Worm (Caenorhabditis elegans) whole organism, young adult: ENCODE results near the gene aps-1.

Experiments
- B0336.3 ChIP-seq: fragments of 200-800 bp; sonication (Bioruptor generic); IDR thresholded peaks from 2 replicates; pipeline ENCODE4 v1.3.6; 2022; ENCODE audit warnings: missing genetic modification characterization, missing compliant biosample characterization
- C17E4.6 ChIP-seq: fragments of 200-800 bp; sonication (Bioruptor generic); IDR thresholded peaks from 2 replicates; pipeline ENCODE4 v1.3.6; 2022; ENCODE audit warnings: missing genetic modification reagents, missing genetic modification characterization, missing compliant biosample characterization
- F37B4.10 ChIP-seq: fragments of 200-800 bp; sonication (Bioruptor generic); IDR thresholded peaks from 2 replicates; pipeline ENCODE4 v1.3.6; 2022; ENCODE audit warnings: missing genetic modification characterization, missing compliant biosample characterization
- F39B2.1 ChIP-seq: fragments of 200-800 bp; sonication (Bioruptor generic); IDR thresholded peaks from 2 replicates; pipeline ENCODE4 v1.3.6; 2022; ENCODE audit warnings: missing genetic modification reagents, missing genetic modification characterization, missing compliant biosample characterization
- F49E8.2 ChIP-seq: sonication (generic microtip); optimal IDR thresholded peaks from 3 replicates; lab custom pipeline; 2017; ENCODE audit warnings: missing genetic modification characterization, mild to moderate bottlenecking, missing compliant biosample characterization, antibody characterized with exemption, moderate library complexity; ENCODE audit not compliant: insufficient read depth
- F57C9.4 ChIP-seq: sonication (generic microtip); optimal IDR thresholded peaks from 2 replicates; lab custom pipeline; 2017; ENCODE audit warnings: mild to moderate bottlenecking, missing genetic modification characterization, missing compliant biosample characterization
- Y53F4B.3 ChIP-seq: fragments of 200-800 bp; sonication (Bioruptor generic); IDR thresholded peaks from 2 replicates; pipeline ENCODE4 v1.3.6; 2022; ENCODE audit warnings: missing genetic modification reagents, missing genetic modification characterization, missing compliant biosample characterization
- Y53G8AR.9 ChIP-seq: fragments of 200-800 bp; sonication (Bioruptor generic); conservative IDR thresholded peaks from 2 replicates; pipeline ENCODE4 v1.3.6; 2022; ENCODE audit warnings: missing genetic modification reagents, missing genetic modification characterization, missing compliant biosample characterization
- Y67H2A.10 ChIP-seq: fragments of 200-800 bp; sonication (Bioruptor generic); conservative IDR thresholded peaks from 2 replicates; pipeline ENCODE4 v1.3.6; 2022; ENCODE audit warnings: missing genetic modification reagents, missing genetic modification characterization, missing compliant biosample characterization
- Y79H2A.3 ChIP-seq: fragments of 200-800 bp; sonication (Bioruptor generic); conservative IDR thresholded peaks from 2 replicates; pipeline ENCODE4 v1.3.6; 2022; ENCODE audit warnings: missing genetic modification reagents, missing genetic modification characterization, missing compliant biosample characterization
- ama-1 ChIP-seq, 3 experiments: fragments of 150-350 bp in 1 of 3; sonication (generic microtip) in 2 of 3; optimal IDR thresholded peaks; 2 replicates each; lab custom pipeline; 2014 to 2018; ENCODE audit warnings: missing biosample characterization in 2 of 3, missing genetic modification characterization in 2 of 3, missing genetic modification reagents in 2 of 3
- athp-1 ChIP-seq: sonication (generic microtip); optimal IDR thresholded peaks from 2 replicates; lab custom pipeline; 2017; ENCODE audit warnings: mild to moderate bottlenecking, missing genetic modification characterization, missing compliant biosample characterization
- attf-5 ChIP-seq: fragments of 200-800 bp; sonication (Bioruptor generic); optimal IDR thresholded peaks from 2 replicates; lab custom pipeline; 2018; ENCODE audit warnings: mild to moderate bottlenecking, missing genetic modification characterization, missing compliant biosample characterization
- bed-1 ChIP-seq: fragments of 200-800 bp; sonication (Bioruptor generic); IDR thresholded peaks from 2 replicates; pipeline ENCODE4 v1.3.6; 2022; ENCODE audit warnings: missing genetic modification reagents, missing genetic modification characterization, missing compliant biosample characterization
- bed-2 ChIP-seq: fragments of 200-800 bp; sonication (Bioruptor generic); IDR thresholded peaks from 2 replicates; pipeline ENCODE4 v1.3.6; 2022; ENCODE audit warnings: missing genetic modification reagents, missing genetic modification characterization, missing compliant biosample characterization
- ccch-3 ChIP-seq: fragments of 200-800 bp; sonication (Bioruptor generic); optimal IDR thresholded peaks from 2 replicates; lab custom pipeline; 2018; ENCODE audit warnings: mild to moderate bottlenecking, missing genetic modification characterization, missing compliant biosample characterization
- ceh-27 ChIP-seq: fragments of 200-800 bp; sonication (Bioruptor generic); optimal IDR thresholded peaks from 2 replicates; lab custom pipeline; 2018; ENCODE audit warnings: mild to moderate bottlenecking, missing genetic modification characterization, moderate library complexity, missing compliant biosample characterization
- ceh-40 ChIP-seq: fragments of 200-800 bp; sonication (Bioruptor generic); IDR thresholded peaks from 2 replicates; pipeline ENCODE4 v1.3.6; 2022; ENCODE audit warnings: missing genetic modification characterization, missing compliant biosample characterization
- ceh-58 ChIP-seq: fragments of 200-800 bp; sonication (Bioruptor generic); IDR thresholded peaks from 2 replicates; pipeline ENCODE4 v1.3.6; 2022; ENCODE audit warnings: missing genetic modification characterization, missing compliant biosample characterization
- ceh-91 ChIP-seq: fragments of 200-800 bp; sonication (Bioruptor generic); IDR thresholded peaks from 2 replicates; pipeline ENCODE4 v1.3.6; 2022; ENCODE audit warnings: missing genetic modification reagents, missing genetic modification characterization, missing compliant biosample characterization
- dox-1 ChIP-seq: fragments of 200-800 bp; sonication (Bioruptor generic); IDR thresholded peaks from 2 replicates; pipeline ENCODE4 v1.3.6; 2022; ENCODE audit warnings: missing genetic modification reagents, missing genetic modification characterization, missing compliant biosample characterization
- dpff-1 ChIP-seq: sonication (generic microtip); optimal IDR thresholded peaks from 2 replicates; lab custom pipeline; 2017; ENCODE audit warnings: mild to moderate bottlenecking, missing genetic modification characterization, missing compliant biosample characterization
- egrh-3 ChIP-seq: fragments of 200-800 bp; sonication (Bioruptor generic); IDR thresholded peaks from 2 replicates; pipeline ENCODE4 v1.3.6; 2022; ENCODE audit warnings: missing genetic modification reagents, missing genetic modification characterization, missing compliant biosample characterization
- gei-17 ChIP-seq: fragments of 200-800 bp; sonication (Bioruptor generic); optimal IDR thresholded peaks from 2 replicates; lab custom pipeline; 2018; ENCODE audit warnings: mild to moderate bottlenecking, missing genetic modification characterization, missing compliant biosample characterization
- hlh-12 ChIP-seq: sonication (generic microtip); optimal IDR thresholded peaks from 2 replicates; lab custom pipeline; 2016; ENCODE audit warnings: missing genetic modification characterization, missing compliant biosample characterization
- lag-1 ChIP-seq: fragments of 200-800 bp; sonication (Bioruptor generic); IDR thresholded peaks from 2 replicates; pipeline ENCODE4 v1.3.6; 2022; ENCODE audit warnings: missing genetic modification reagents, missing genetic modification characterization, missing compliant biosample characterization
- let-607 ChIP-seq, 2 experiments: fragments of 200-800 bp in 1 of 2; sonication (Bioruptor generic) in 1 of 2; sonication (generic microtip) in 1 of 2; optimal IDR thresholded peaks; 2 replicates each; lab custom pipeline; 2016 to 2018; ENCODE audit warnings: mild to moderate bottlenecking in 2 of 2, missing compliant biosample characterization in 2 of 2, missing genetic modification characterization in 2 of 2, moderate library complexity in 2 of 2, missing genotype in 1 of 2
- lin-35 ChIP-seq, 3 experiments: fragments of 150-350 bp in 2 of 3; sonication (generic microtip) in 1 of 3; optimal IDR thresholded peaks; 2 replicates each; lab custom pipeline; 2014 to 2018; ENCODE audit warnings: missing biosample characterization in 3 of 3, missing genetic modification characterization in 3 of 3, missing genetic modification reagents in 3 of 3
- lin-54 ChIP-seq: fragments of 200-800 bp; sonication (Bioruptor generic); optimal IDR thresholded peaks from 2 replicates; lab custom pipeline; 2018; ENCODE audit warnings: mild to moderate bottlenecking, missing genetic modification characterization, missing compliant biosample characterization
- lsy-27 ChIP-seq: sonication (generic microtip); optimal IDR thresholded peaks from 2 replicates; lab custom pipeline; 2017; ENCODE audit warnings: missing genetic modification characterization, mild to moderate bottlenecking, missing compliant biosample characterization, antibody characterized with exemption, missing genotype, borderline replicate concordance; ENCODE audit not compliant: insufficient read depth
- madf-8 ChIP-seq: fragments of 200-800 bp; sonication (Bioruptor generic); conservative IDR thresholded peaks from 2 replicates; pipeline ENCODE4 v1.3.6; 2022; ENCODE audit warnings: missing genetic modification reagents, missing genetic modification characterization, missing compliant biosample characterization
- nfya-2 ChIP-seq: fragments of 200-800 bp; sonication (Bioruptor generic); IDR thresholded peaks from 2 replicates; pipeline ENCODE4 v1.3.6; 2022; ENCODE audit warnings: missing genetic modification reagents, missing genetic modification characterization, missing compliant biosample characterization
- nhr-120 ChIP-seq: fragments of 200-800 bp; sonication (Bioruptor generic); IDR thresholded peaks from 2 replicates; pipeline ENCODE4 v1.3.6; 2022; ENCODE audit warnings: missing genetic modification characterization, missing compliant biosample characterization
- nhr-90 ChIP-seq: sonication (generic microtip); optimal IDR thresholded peaks from 2 replicates; lab custom pipeline; 2016; ENCODE audit warnings: missing genotype, mild to moderate bottlenecking, missing genetic modification characterization, missing compliant biosample characterization
- rec-8 ChIP-seq, 2 experiments: sonication (generic microtip); optimal IDR thresholded peaks; 2 replicates each; lab custom pipeline; 2016; ENCODE audit warnings: mild to moderate bottlenecking in 2 of 2, missing genetic modification characterization in 2 of 2, missing genetic modification reagents in 2 of 2, missing genotype in 2 of 2, missing biosample characterization in 1 of 2, missing compliant biosample characterization in 1 of 2, moderate library complexity in 1 of 2
- snpc-1.1 ChIP-seq: sonication (generic microtip); optimal IDR thresholded peaks from 2 replicates; lab custom pipeline; 2017; ENCODE audit warnings: missing genetic modification characterization, mild to moderate bottlenecking, missing compliant biosample characterization, antibody characterized with exemption, moderate library complexity, missing genotype, missing genetic modification reagents; ENCODE audit not compliant: insufficient read depth
- snpc-1.3 ChIP-seq: sonication (generic microtip); optimal IDR thresholded peaks from 2 replicates; lab custom pipeline; 2017; ENCODE audit warnings: missing genetic modification characterization, mild to moderate bottlenecking, missing compliant biosample characterization, antibody characterized with exemption, moderate library complexity, missing genotype, missing genetic modification reagents; ENCODE audit not compliant: insufficient read depth
- snpc-4 ChIP-seq, 5 experiments: fragments of 150-350 bp in 1 of 5; sonication (generic microtip) in 4 of 5; optimal IDR thresholded peaks; 2 replicates each; lab custom pipeline; 2014 to 2018; ENCODE audit warnings: missing genetic modification characterization in 5 of 5, missing biosample characterization in 3 of 5, antibody characterized with exemption in 2 of 5, mild to moderate bottlenecking in 2 of 5, missing compliant biosample characterization in 2 of 5, missing genotype in 2 of 5, moderate library complexity in 2 of 5, missing genetic modification reagents in 1 of 5
- tbp1 ChIP-seq: fragments of 200-800 bp; sonication (Bioruptor generic); optimal IDR thresholded peaks from 2 replicates; lab custom pipeline; 2018; ENCODE audit warnings: mild to moderate bottlenecking, missing genetic modification characterization, missing compliant biosample characterization
- tbx-9 ChIP-seq: sonication (generic microtip); optimal IDR thresholded peaks from 2 replicates; lab custom pipeline; 2016; ENCODE audit warnings: borderline replicate concordance, missing genetic modification characterization, inconsistent platforms, missing compliant biosample characterization
- tlf-1 ChIP-seq: fragments of 200-800 bp; sonication (Bioruptor generic); optimal IDR thresholded peaks from 2 replicates; lab custom pipeline; 2018; ENCODE audit warnings: mild to moderate bottlenecking, missing genetic modification characterization, missing compliant biosample characterization
- unc-130 ChIP-seq: sonication (generic microtip); optimal IDR thresholded peaks from 2 replicates; lab custom pipeline; 2016; ENCODE audit warnings: missing genetic modification reagents, missing genetic modification characterization, missing compliant biosample characterization
- zfh-2 ChIP-seq: fragments of 200-800 bp; sonication (Bioruptor generic); conservative IDR thresholded peaks from 2 replicates; pipeline ENCODE4 v1.3.6; 2022; ENCODE audit warnings: missing genetic modification reagents, missing genetic modification characterization, missing compliant biosample characterization
- ztf-18 ChIP-seq: sonication (generic microtip); optimal IDR thresholded peaks from 2 replicates; lab custom pipeline; 2016; ENCODE audit warnings: missing genotype, mild to moderate bottlenecking, missing genetic modification characterization, missing compliant biosample characterization
- ztf-26 ChIP-seq: sonication (generic microtip); optimal IDR thresholded peaks from 2 replicates; lab custom pipeline; 2017; ENCODE audit warnings: missing genetic modification characterization, missing compliant biosample characterization
- ztf-28 ChIP-seq: fragments of 200-800 bp; sonication (Bioruptor generic); IDR thresholded peaks from 2 replicates; pipeline ENCODE4 v1.3.6; 2022; ENCODE audit warnings: missing genetic modification reagents, missing genetic modification characterization, missing compliant biosample characterization

Gene aps-1

DNA sequence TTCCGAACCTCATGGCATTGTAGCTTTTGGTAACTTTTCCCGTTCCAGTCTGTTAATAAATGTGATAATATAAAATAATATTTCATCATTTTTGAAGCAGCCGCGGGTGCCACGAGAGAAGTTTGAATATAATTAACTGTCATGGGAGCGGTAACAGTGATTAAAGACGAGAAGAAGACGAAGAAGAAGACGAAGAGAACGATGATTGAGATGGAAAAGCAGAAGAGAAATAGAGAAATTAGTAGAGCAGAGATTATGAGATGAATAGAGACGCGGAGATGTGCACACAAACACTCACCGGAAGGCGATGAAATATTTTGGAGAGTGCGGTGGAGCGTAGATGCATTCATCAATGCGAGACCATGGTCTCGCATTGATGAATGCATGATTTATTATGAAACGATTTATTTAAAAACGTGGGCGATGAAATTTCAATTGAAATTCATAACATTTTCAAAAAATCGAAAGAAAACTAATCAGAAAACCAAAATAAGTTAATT is 35.5 kb downstream of the aps-1 start, which contains the start of gene seip-1 (continued):
- no peak for TF ChIP-seq snpc-1.3 (tag; lab: Kevin White, UChicago)
- peak; percentile 10 for TF ChIP-seq ama-1 (optimal IDR thresholded peaks at IDR 0.05; lab: Kevin White, UChicago)
- no peak for TF ChIP-seq ama-1 (GFP tag; optimal IDR thresholded peaks at IDR 0.05; lab: Kevin White, UChicago)
- TF ChIP-seq F37B4.10 (GFP tag; lab: Robert Waterston, UW) = no peak
- TF ChIP-seq Y53F4B.3 = no peak
- TF ChIP-seq dox-1 = no peak; the same call in 1 of the 2 replicates
- TF ChIP-seq ceh-40 (GFP tag; lab: Robert Waterston, UW) = no peak
- no peak for TF ChIP-seq athp-1
- TF ChIP-seq lin-35 (GFP tag; optimal IDR thresholded peaks at IDR 0.05; lab: Kevin White, UChicago) = no peak
- TF ChIP-seq gei-17 (GFP tag; lab: Kevin White, UChicago) = no peak
- no peak for TF ChIP-seq ccch-3 (GFP tag; lab: Kevin White, UChicago)
- peak; percentile 36 for TF ChIP-seq ztf-18
- TF ChIP-seq Y79H2A.3 (GFP tag; lab: Robert Waterston, UW) = no peak
- TF ChIP-seq zfh-2 (GFP tag; lab: Robert Waterston, UW) = no peak
- TF ChIP-seq unc-130 (GFP tag; lab: Kevin White, UChicago) = no peak
- TF ChIP-seq B0336.3 (GFP tag; lab: Robert Waterston, UW) = no peak
- no peak for TF ChIP-seq snpc-1.1 (tag; lab: Kevin White, UChicago)
- no peak for TF ChIP-seq nhr-90 (tag; lab: Kevin White, UChicago)
- TF ChIP-seq Y67H2A.10 = no peak
- TF ChIP-seq tlf-1 (GFP tag; lab: Kevin White, UChicago) = no peak
- TF ChIP-seq dpff-1 (tag; lab: Kevin White, UChicago) = no peak
- TF ChIP-seq snpc-4 (GFP tag; optimal IDR thresholded peaks at IDR 0.05; lab: Kevin White, UChicago) = no peak
- peak in 3 of 4 experiments; percentile 7 to 79 (median 37) for TF ChIP-seq snpc-4 (tag; optimal IDR thresholded peaks at IDR 0.05; lab: Kevin White, UChicago)
- no peak for TF ChIP-seq lag-1 (GFP tag; lab: Robert Waterston, UW)
- TF ChIP-seq madf-8 (GFP tag; lab: Robert Waterston, UW) = no peak
- TF ChIP-seq hlh-12 (tag; lab: Kevin White, UChicago) = no peak
- no peak for TF ChIP-seq bed-2 (GFP tag; lab: Robert Waterston, UW)
- TF ChIP-seq F57C9.4 (tag; lab: Kevin White, UChicago) = no peak
- no peak for TF ChIP-seq F49E8.2 (tag; lab: Kevin White, UChicago)
- no peak for TF ChIP-seq ceh-91 (GFP tag; lab: Robert Waterston, UW)

DNA sequence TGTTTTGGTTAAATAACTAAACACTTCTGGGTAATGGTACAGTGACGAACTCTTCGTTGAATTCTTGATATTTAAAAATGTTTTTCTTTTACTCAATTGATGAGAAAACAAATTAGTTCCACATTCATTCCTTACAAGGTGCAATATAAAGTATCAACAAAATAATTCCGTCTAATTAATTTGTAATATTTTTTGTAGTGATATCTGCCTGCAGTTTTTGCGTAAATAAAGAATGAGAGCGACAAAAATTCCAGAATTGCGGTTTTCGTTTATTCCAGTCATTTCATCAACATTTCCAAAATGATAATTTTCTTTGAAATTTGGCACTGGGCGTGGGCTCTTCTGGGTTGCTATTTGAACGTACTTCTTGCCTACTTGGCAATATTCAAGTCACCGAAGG is 37.5 kb downstream of the aps-1 start, which contains the start of gene srd-20:
Gene srd-20 (plus strand): TSS at position 301 of the 400 bp plus-strand sequence.
- TF ChIP-seq bed-1 (GFP tag; lab: Robert Waterston, UW) (no peak), lsy-27 (tag; lab: Kevin White, UChicago) (no peak), tbx-9 (no peak), F39B2.1 (GFP tag; lab: Robert Waterston, UW) (no peak), rec-8 (tag; optimal IDR thresholded peaks at IDR 0.05; lab: Kevin White, UChicago) (no peak), tbp1 (GFP tag; lab: Kevin White, UChicago) (no peak), attf-5 (GFP tag; lab: Kevin White, UChicago) (no peak), tlf-1 (GFP tag; lab: Kevin White, UChicago) (no peak), F57C9.4 (tag; lab: Kevin White, UChicago) (no peak), let-607 (tag; optimal IDR thresholded peaks at IDR 0.05; lab: Kevin White, UChicago) (no peak), nfya-2 (GFP tag; lab: Robert Waterston, UW) (no peak), nhr-120 (GFP tag; lab: Robert Waterston, UW) (no peak), ztf-26 (no peak), ceh-58 (GFP tag; lab: Robert Waterston, UW) (no peak), ceh-27 (GFP tag; lab: Kevin White, UChicago) (no peak), C17E4.6 (no peak), egrh-3 (GFP tag; lab: Robert Waterston, UW) (no peak), lin-54 (GFP tag; lab: Kevin White, UChicago) (no peak), Y53G8AR.9 (GFP tag; lab: Robert Waterston, UW) (no peak), ztf-28 (GFP tag; lab: Robert Waterston, UW) (no peak)
